Worm (Caenorhabditis elegans) whole organism, midembryonic: ENCODE measurements around the gene cyp-35A1.
"Not testable (repeated sequence)": the region's sequence is repeated elsewhere in the genome, so short reads cannot be mapped to it uniquely, and the experiment has no call there.

Source experiments
- T22C8.4 ChIP-seq: fragments of 200-800 bp; sonication (Bioruptor generic); IDR thresholded peaks from 2 replicates; pipeline ENCODE4 v1.3.6; 2022; ENCODE audit warnings: missing genetic modification characterization, missing compliant biosample characterization
- cog-1 ChIP-seq: sonication (generic microtip); optimal IDR thresholded peaks from 2 replicates; lab custom pipeline; 2016; ENCODE audit warnings: missing genetic modification characterization, missing compliant biosample characterization
- flt-1 ChIP-seq: fragments of 200-800 bp; sonication (Bioruptor generic); IDR thresholded peaks from 2 replicates; pipeline ENCODE4 v1.3.6; 2022; ENCODE audit warnings: missing genetic modification characterization, missing compliant biosample characterization
- klf-2 ChIP-seq: fragments of 200-800 bp; sonication (Bioruptor generic); conservative IDR thresholded peaks from 2 replicates; pipeline ENCODE4 v1.3.6; 2022; ENCODE audit warnings: missing genetic modification reagents, missing genetic modification characterization, missing compliant biosample characterization
- med-1 ChIP-seq: sonication (generic microtip); optimal IDR thresholded peaks from 2 replicates; lab custom pipeline; 2017; ENCODE audit warnings: missing genetic modification characterization, mild to moderate bottlenecking, missing compliant biosample characterization, antibody characterized with exemption, missing genetic modification reagents; ENCODE audit not compliant: insufficient read depth
- ref-1 ChIP-seq: fragments of 200-800 bp; sonication (Bioruptor generic); conservative IDR thresholded peaks from 2 replicates; pipeline ENCODE4 v1.3.6; 2022; ENCODE audit warnings: missing genetic modification reagents, missing genetic modification characterization, missing compliant biosample characterization
- tab-1 ChIP-seq: fragments of 200-800 bp; sonication (Bioruptor generic); IDR thresholded peaks from 2 replicates; pipeline ENCODE4 v1.3.6; 2022; ENCODE audit warnings: missing genetic modification characterization, missing compliant biosample characterization
- ztf-23 ChIP-seq: fragments of 200-800 bp; sonication (Bioruptor generic); IDR thresholded peaks from 2 replicates; pipeline ENCODE4 v1.3.6; 2022; ENCODE audit warnings: missing genetic modification reagents, missing genetic modification characterization, missing compliant biosample characterization
- ztf-29 ChIP-seq: fragments of 200-800 bp; sonication (Bioruptor generic); IDR thresholded peaks from 2 replicates; pipeline ENCODE4 v1.3.6; 2022; ENCODE audit warnings: missing genetic modification reagents, missing genetic modification characterization, missing compliant biosample characterization

The cyp-35A1 gene

ce11 chrV:7357132-7357531, 4.4 kb downstream of the cyp-35A1 start, which contains the start of gene C03G6.6:
C03G6.6 (plus strand) TSS chrV:7357432.
- TF ChIP-seq ref-1 (GFP tag; lab: Robert Waterston, UW) (no peak), flt-1 (GFP tag; lab: Robert Waterston, UW) (no peak), cog-1 (no peak), klf-2 (no peak), tab-1 (no peak), T22C8.4 (GFP tag; lab: Robert Waterston, UW) (no peak), ztf-29 (GFP tag; lab: Robert Waterston, UW) (no peak), med-1 (no peak), ztf-23 (GFP tag; lab: Robert Waterston, UW) (no peak)

ce11 chrV:7356684-7357083, 4.9 kb downstream of the cyp-35A1 start, which contains the start of gene C03G6.21:
C03G6.21 (minus strand) TSS chrV:7356784.
- TF ChIP-seq cog-1 = no peak
- no peak for TF ChIP-seq med-1
- no peak for TF ChIP-seq ztf-29 (GFP tag; lab: Robert Waterston, UW)
- no peak for TF ChIP-seq T22C8.4 (GFP tag; lab: Robert Waterston, UW)
- no peak for TF ChIP-seq ztf-23 (GFP tag; lab: Robert Waterston, UW)
- TF ChIP-seq tab-1 = no peak
- no peak for TF ChIP-seq klf-2
- TF ChIP-seq flt-1 (GFP tag; lab: Robert Waterston, UW) = no peak
- TF ChIP-seq ref-1 (GFP tag; lab: Robert Waterston, UW) = no peak

ce11 chrV:7355464-7355863, 6.1 kb downstream of the cyp-35A1 start, which contains the start of gene tag-293:
tag-293 (minus strand) TSS chrV:7355564.
- TF ChIP-seq T22C8.4 (GFP tag; lab: Robert Waterston, UW) (no peak), cog-1 (no peak), klf-2 (no peak), med-1 (no peak), ztf-23 (GFP tag; lab: Robert Waterston, UW) (no peak), tab-1 (no peak), flt-1 (GFP tag; lab: Robert Waterston, UW) (no peak), ref-1 (GFP tag; lab: Robert Waterston, UW) (no peak), ztf-29 (GFP tag; lab: Robert Waterston, UW) (no peak)

- TF ChIP-seq ztf-29 (GFP tag; lab: Robert Waterston, UW) (no peak), flt-1 (GFP tag; lab: Robert Waterston, UW) (no peak), tab-1 (no peak), med-1 (no peak), klf-2 (no peak), cog-1 (no peak), ztf-23 (GFP tag; lab: Robert Waterston, UW) (no peak), T22C8.4 (GFP tag; lab: Robert Waterston, UW) (no peak), ref-1 (GFP tag; lab: Robert Waterston, UW) (no peak)
These were observed 8.0 kb downstream of the cyp-35A1 start for ce11 chrV:7353602-7354001.

ce11 chrV:7352186-7353053, 9.2 kb downstream of the cyp-35A1 start, which contains the start of the genes srh-231 and srh-275:
srh-231 (minus strand) TSS chrV:7352236.
srh-275 (plus strand) TSS chrV:7353003.
- no peak for TF ChIP-seq ref-1 (GFP tag; lab: Robert Waterston, UW)
- no peak for TF ChIP-seq tab-1
- no peak for TF ChIP-seq T22C8.4 (GFP tag; lab: Robert Waterston, UW)
- no peak for TF ChIP-seq flt-1 (GFP tag; lab: Robert Waterston, UW)
- TF ChIP-seq cog-1 = no peak
- TF ChIP-seq ztf-29 (GFP tag; lab: Robert Waterston, UW) = no peak
- TF ChIP-seq med-1 = no peak
- no peak for TF ChIP-seq klf-2

ce11 chrV:7349541-7349940, 12.0 kb downstream of the cyp-35A1 start, which contains the start of gene nhr-149:
nhr-149 (minus strand) TSS chrV:7349641.
- TF ChIP-seq ztf-23 (GFP tag; lab: Robert Waterston, UW) = no peak
- no peak for TF ChIP-seq ztf-29 (GFP tag; lab: Robert Waterston, UW)
- no peak for TF ChIP-seq T22C8.4 (GFP tag; lab: Robert Waterston, UW)
- TF ChIP-seq med-1 = no peak
- no peak for TF ChIP-seq klf-2
- no peak for TF ChIP-seq cog-1
- TF ChIP-seq tab-1 = no peak
- TF ChIP-seq flt-1 (GFP tag; lab: Robert Waterston, UW) = no peak
- TF ChIP-seq ref-1 (GFP tag; lab: Robert Waterston, UW) = no peak

- TF ChIP-seq cog-1; ztf-29 (GFP tag; lab: Robert Waterston, UW); T22C8.4 (GFP tag; lab: Robert Waterston, UW): not testable (repeated sequence)
These were observed 16.1 kb downstream of the cyp-35A1 start, which contains the start of gene nhr-147 for ce11 chrV:7345494-7345893. nhr-147 (plus strand) TSS chrV:7345794.

ce11 chrV:7343522-7343921, 18.1 kb downstream of the cyp-35A1 start, which contains the start of gene srh-244:
srh-244 (plus strand) TSS chrV:7343822.
- TF ChIP-seq ztf-29 (GFP tag; lab: Robert Waterston, UW) = no peak
- no peak for TF ChIP-seq ref-1 (GFP tag; lab: Robert Waterston, UW)
- TF ChIP-seq flt-1 (GFP tag; lab: Robert Waterston, UW) = no peak
- no peak for TF ChIP-seq ztf-23 (GFP tag; lab: Robert Waterston, UW)
- TF ChIP-seq T22C8.4 (GFP tag; lab: Robert Waterston, UW) = no peak
- TF ChIP-seq tab-1 = no peak
- no peak for TF ChIP-seq med-1
- no peak for TF ChIP-seq cog-1
- TF ChIP-seq klf-2 = no peak

ce11 chrV:7341942-7342341, 19.6 kb downstream of the cyp-35A1 start, which contains the start of the genes nhr-263 and nhr-148:
nhr-263 (minus strand) TSS chrV:7342042.
nhr-148 (plus strand) TSS chrV:7342156.
- TF ChIP-seq ref-1 (GFP tag; lab: Robert Waterston, UW) (no peak), med-1 (no peak)

- TF ChIP-seq tab-1 = no peak
- no peak for TF ChIP-seq ref-1 (GFP tag; lab: Robert Waterston, UW)
- no peak for TF ChIP-seq flt-1 (GFP tag; lab: Robert Waterston, UW)
- no peak for TF ChIP-seq ztf-29 (GFP tag; lab: Robert Waterston, UW)
- TF ChIP-seq T22C8.4 (GFP tag; lab: Robert Waterston, UW) = no peak
- TF ChIP-seq ztf-23 (GFP tag; lab: Robert Waterston, UW) = no peak
- no peak for TF ChIP-seq cog-1
- TF ChIP-seq med-1 = no peak
- no peak for TF ChIP-seq klf-2
These were observed 21.7 kb downstream of the cyp-35A1 start, which contains the start of gene srh-187 for ce11 chrV:7339831-7340230. srh-187 (minus strand) TSS chrV:7339931.
